Worm (Caenorhabditis elegans) whole organism, young adult: ENCODE data around the gene ZK84.2.

Experiments
- gei-17 ChIP-seq: fragments of 200-800 bp; sonication (Bioruptor generic); optimal IDR thresholded peaks from 2 replicates; lab custom pipeline; 2018; ENCODE audit warnings: mild to moderate bottlenecking, missing genetic modification characterization, missing compliant biosample characterization
- lsl-1 ChIP-seq: fragments of 200-800 bp; sonication (Bioruptor generic); optimal IDR thresholded peaks from 2 replicates; lab custom pipeline; 2018; ENCODE audit warnings: mild to moderate bottlenecking, missing genetic modification characterization, moderate library complexity, missing compliant biosample characterization
- madf-8 ChIP-seq: fragments of 200-800 bp; sonication (Bioruptor generic); conservative IDR thresholded peaks from 2 replicates; pipeline ENCODE4 v1.3.6; 2022; ENCODE audit warnings: missing genetic modification reagents, missing genetic modification characterization, missing compliant biosample characterization
- unc-62 ChIP-seq: fragments of 150-350 bp; optimal IDR thresholded peaks from 2 replicates; lab custom pipeline; 2014; ENCODE audit warnings: missing biosample characterization, missing genetic modification reagents, missing genetic modification characterization

- no peak for TF ChIP-seq unc-62 (GFP tag; lab: Kevin White, UChicago)
- no peak for TF ChIP-seq lsl-1 (GFP tag; lab: Kevin White, UChicago)
- TF ChIP-seq madf-8 (GFP tag; lab: Robert Waterston, UW) = no peak
- TF ChIP-seq gei-17 (GFP tag; lab: Kevin White, UChicago) = no peak
Observed at ce11 chrII:5997257-5997656, 16.9 kb upstream of the ZK84.2 start, which contains the start of gene ins-5.
